Worm (Caenorhabditis elegans) whole organism, early embryonic: Measurements from ENCODE around the gene pals-27.

Source experiments
- B0310.2 ChIP-seq: sonication (generic microtip); optimal IDR thresholded peaks from 2 replicates; lab custom pipeline; 2016; ENCODE audit warnings: mild to moderate bottlenecking, missing genetic modification characterization, missing compliant biosample characterization
- F13C5.2 ChIP-seq: sonication (generic microtip); optimal IDR thresholded peaks from 2 replicates; lab custom pipeline; 2017; ENCODE audit warnings: mild to moderate bottlenecking, missing genetic modification characterization, inconsistent platforms, missing compliant biosample characterization
- aly-1 ChIP-seq: sonication (generic microtip); optimal IDR thresholded peaks from 2 replicates; lab custom pipeline; 2016; ENCODE audit warnings: missing genetic modification characterization, missing compliant biosample characterization
- ama-1 ChIP-seq: fragments of 150-350 bp; optimal IDR thresholded peaks from 2 replicates; lab custom pipeline; 2014
- ceh-13 ChIP-seq: fragments of 200-800 bp; sonication (Bioruptor generic); optimal IDR thresholded peaks from 2 replicates; lab custom pipeline; 2018; ENCODE audit warnings: mild to moderate bottlenecking, missing genetic modification characterization, missing compliant biosample characterization
- ceh-36 ChIP-seq: sonication (generic microtip); optimal IDR thresholded peaks from 2 replicates; lab custom pipeline; 2016; ENCODE audit warnings: missing genetic modification characterization, inconsistent platforms, missing compliant biosample characterization
- ets-7 ChIP-seq: sonication (generic microtip); optimal IDR thresholded peaks from 2 replicates; lab custom pipeline; 2016; ENCODE audit warnings: missing genotype, missing genetic modification characterization, missing compliant biosample characterization
- flt-1 ChIP-seq: fragments of 200-800 bp; sonication (Bioruptor generic); IDR thresholded peaks from 2 replicates; pipeline ENCODE4 v1.3.6; 2022; ENCODE audit warnings: missing genetic modification characterization, missing compliant biosample characterization
- hmbx-1 ChIP-seq: sonication (generic microtip); optimal IDR thresholded peaks from 2 replicates; lab custom pipeline; 2016; ENCODE audit warnings: mild to moderate bottlenecking, missing genetic modification characterization, missing compliant biosample characterization
- hmg-4 ChIP-seq: fragments of 200-800 bp; sonication (Bioruptor generic); optimal IDR thresholded peaks from 2 replicates; lab custom pipeline; 2018; ENCODE audit warnings: mild to moderate bottlenecking, missing genetic modification characterization, missing compliant biosample characterization
- hnd-1 ChIP-seq: sonication (generic microtip); optimal IDR thresholded peaks from 2 replicates; lab custom pipeline; 2016; ENCODE audit warnings: missing genetic modification characterization, missing compliant biosample characterization
- pes-1 ChIP-seq: fragments of 200-800 bp; sonication (Bioruptor generic); IDR thresholded peaks from 2 replicates; pipeline ENCODE4 v1.3.6; 2022; ENCODE audit warnings: missing genetic modification reagents, missing genetic modification characterization, missing compliant biosample characterization
- scrt-1 ChIP-seq: fragments of 200-800 bp; sonication (Bioruptor generic); IDR thresholded peaks from 2 replicates; pipeline ENCODE4 v1.3.6; 2022; ENCODE audit warnings: missing genetic modification characterization, missing compliant biosample characterization
- sea-1 ChIP-seq: fragments of 200-800 bp; sonication (Bioruptor generic); conservative IDR thresholded peaks from 2 replicates; pipeline ENCODE4 v1.3.6; 2022; ENCODE audit warnings: missing genetic modification characterization, missing compliant biosample characterization
- tbx-11 ChIP-seq: fragments of 200-800 bp; sonication (Bioruptor generic); IDR thresholded peaks from 2 replicates; pipeline ENCODE4 v1.3.6; 2022; ENCODE audit warnings: missing genetic modification characterization, missing compliant biosample characterization
- tbx-37 ChIP-seq: fragments of 200-800 bp; sonication (Bioruptor generic); conservative IDR thresholded peaks from 2 replicates; pipeline ENCODE4 v1.3.6; 2022; ENCODE audit warnings: missing genetic modification reagents, missing genetic modification characterization, missing compliant biosample characterization
- tra-4 ChIP-seq: sonication (generic microtip); optimal IDR thresholded peaks from 2 replicates; lab custom pipeline; 2017; ENCODE audit warnings: missing genetic modification characterization, missing compliant biosample characterization

Gene pals-27

ce11 chrIII:4391319-4391718, 9.9 kb downstream of the pals-27 start:
- TF ChIP-seq hnd-1 (tag; lab: Kevin White, UChicago) (no peak), ceh-36 (no peak), tra-4 (no peak), aly-1 (tag; lab: Kevin White, UChicago) (no peak), B0310.2 (tag; lab: Kevin White, UChicago) (no peak), ama-1 (no peak), ceh-13 (GFP tag; lab: Kevin White, UChicago) (no peak), tbx-11 (no peak), hmbx-1 (tag; lab: Kevin White, UChicago) (no peak), tbx-37 (GFP tag; lab: Robert Waterston, UW) (no peak)

- no peak for TF ChIP-seq B0310.2 (tag; lab: Kevin White, UChicago)
- TF ChIP-seq ets-7 (tag; lab: Kevin White, UChicago): no peak
- TF ChIP-seq sea-1 (GFP tag; lab: Robert Waterston, UW): no peak
- no peak for TF ChIP-seq pes-1
- TF ChIP-seq scrt-1 (GFP tag; lab: Robert Waterston, UW): no peak
- no peak for TF ChIP-seq tra-4
- no peak for TF ChIP-seq flt-1 (GFP tag; lab: Robert Waterston, UW)
- no peak for TF ChIP-seq ceh-13 (GFP tag; lab: Kevin White, UChicago)
- no peak for TF ChIP-seq ceh-36
- no peak for TF ChIP-seq tbx-37 (GFP tag; lab: Robert Waterston, UW)
- TF ChIP-seq hnd-1 (tag; lab: Kevin White, UChicago): no peak
- TF ChIP-seq tbx-11: no peak
- TF ChIP-seq hmg-4 (GFP tag; lab: Kevin White, UChicago): no peak
- no peak for TF ChIP-seq hmbx-1 (tag; lab: Kevin White, UChicago)
- no peak for TF ChIP-seq ama-1
These were observed 10.5 kb downstream of the pals-27 start for ce11 chrIII:4391938-4392337.

- TF ChIP-seq tbx-11 (no peak), flt-1 (GFP tag; lab: Robert Waterston, UW) (no peak), ama-1 (no peak), scrt-1 (GFP tag; lab: Robert Waterston, UW) (no peak), ets-7 (tag; lab: Kevin White, UChicago) (no peak), tbx-37 (GFP tag; lab: Robert Waterston, UW) (no peak), hnd-1 (tag; lab: Kevin White, UChicago) (no peak), F13C5.2 (no peak), ceh-36 (no peak), tra-4 (no peak), pes-1 (no peak), sea-1 (GFP tag; lab: Robert Waterston, UW) (no peak), hmbx-1 (tag; lab: Kevin White, UChicago) (no peak), aly-1 (tag; lab: Kevin White, UChicago) (no peak), B0310.2 (tag; lab: Kevin White, UChicago) (no peak), hmg-4 (GFP tag; lab: Kevin White, UChicago) (no peak)
These were observed 13.1 kb downstream of the pals-27 start, which contains the start of gene R07E5.4 for ce11 chrIII:4394496-4394895. Gene R07E5.4 (plus strand): TSS chrIII:4394796.

- TF ChIP-seq hnd-1 (tag; lab: Kevin White, UChicago) (no peak), tbx-37 (GFP tag; lab: Robert Waterston, UW) (no peak), sea-1 (GFP tag; lab: Robert Waterston, UW) (no peak), scrt-1 (GFP tag; lab: Robert Waterston, UW) (no peak), hmg-4 (GFP tag; lab: Kevin White, UChicago) (no peak), flt-1 (GFP tag; lab: Robert Waterston, UW) (no peak), F13C5.2 (no peak), tbx-11 (no peak), tra-4 (no peak), B0310.2 (tag; lab: Kevin White, UChicago) (no peak), hmbx-1 (tag; lab: Kevin White, UChicago) (no peak), pes-1 (no peak), ceh-13 (GFP tag; lab: Kevin White, UChicago) (no peak), ets-7 (tag; lab: Kevin White, UChicago) (no peak), aly-1 (tag; lab: Kevin White, UChicago) (no peak), ama-1 (no peak)
These were observed 14.4 kb downstream of the pals-27 start for ce11 chrIII:4395857-4396256.

ce11 chrIII:4397115-4397514, 15.7 kb downstream of the pals-27 start, which contains the start of gene R07E5.5:
Gene R07E5.5 (plus strand): TSS chrIII:4397415.
- TF ChIP-seq ceh-13 (GFP tag; lab: Kevin White, UChicago) (no peak), sea-1 (GFP tag; lab: Robert Waterston, UW) (no peak), pes-1 (no peak), tbx-11 (no peak), aly-1 (tag; lab: Kevin White, UChicago) (no peak), B0310.2 (tag; lab: Kevin White, UChicago) (no peak), ama-1 (no peak), scrt-1 (GFP tag; lab: Robert Waterston, UW) (no peak), tbx-37 (GFP tag; lab: Robert Waterston, UW) (no peak), hnd-1 (tag; lab: Kevin White, UChicago) (no peak), F13C5.2 (no peak), hmbx-1 (tag; lab: Kevin White, UChicago) (no peak), tra-4 (no peak), flt-1 (GFP tag; lab: Robert Waterston, UW) (no peak), hmg-4 (GFP tag; lab: Kevin White, UChicago) (no peak), ceh-36 (no peak), ets-7 (tag; lab: Kevin White, UChicago) (no peak)

ce11 chrIII:4398463-4398862, 17.0 kb downstream of the pals-27 start, which contains the start of gene R07E5.6:
Gene R07E5.6 (plus strand): TSS chrIII:4398763.
- no peak for TF ChIP-seq ets-7 (tag; lab: Kevin White, UChicago)
- TF ChIP-seq aly-1 (tag; lab: Kevin White, UChicago): no peak
- TF ChIP-seq ceh-13 (GFP tag; lab: Kevin White, UChicago): no peak
- no peak for TF ChIP-seq ceh-36
- TF ChIP-seq scrt-1 (GFP tag; lab: Robert Waterston, UW): no peak
- no peak for TF ChIP-seq tbx-37 (GFP tag; lab: Robert Waterston, UW)
- no peak for TF ChIP-seq flt-1 (GFP tag; lab: Robert Waterston, UW)
- TF ChIP-seq B0310.2 (tag; lab: Kevin White, UChicago): no peak
- no peak for TF ChIP-seq hmg-4 (GFP tag; lab: Kevin White, UChicago)
- no peak for TF ChIP-seq ama-1
- TF ChIP-seq hmbx-1 (tag; lab: Kevin White, UChicago): no peak
- no peak for TF ChIP-seq tra-4
- TF ChIP-seq hnd-1 (tag; lab: Kevin White, UChicago): no peak

ce11 chrIII:4401142-4401541, 19.7 kb downstream of the pals-27 start, which contains the start of gene R07E5.15:
Gene R07E5.15 (plus strand): TSS chrIII:4401442.
- TF ChIP-seq tra-4 (no peak), scrt-1 (GFP tag; lab: Robert Waterston, UW) (no peak), tbx-11 (no peak), ceh-36 (no peak), ets-7 (tag; lab: Kevin White, UChicago) (no peak), aly-1 (tag; lab: Kevin White, UChicago) (no peak), hnd-1 (tag; lab: Kevin White, UChicago) (no peak), tbx-37 (GFP tag; lab: Robert Waterston, UW) (no peak)
